Fruit fly (Drosophila melanogaster): ENCODE data around the gene Cpr65Aw.

Gene Cpr65Aw

DNA sequence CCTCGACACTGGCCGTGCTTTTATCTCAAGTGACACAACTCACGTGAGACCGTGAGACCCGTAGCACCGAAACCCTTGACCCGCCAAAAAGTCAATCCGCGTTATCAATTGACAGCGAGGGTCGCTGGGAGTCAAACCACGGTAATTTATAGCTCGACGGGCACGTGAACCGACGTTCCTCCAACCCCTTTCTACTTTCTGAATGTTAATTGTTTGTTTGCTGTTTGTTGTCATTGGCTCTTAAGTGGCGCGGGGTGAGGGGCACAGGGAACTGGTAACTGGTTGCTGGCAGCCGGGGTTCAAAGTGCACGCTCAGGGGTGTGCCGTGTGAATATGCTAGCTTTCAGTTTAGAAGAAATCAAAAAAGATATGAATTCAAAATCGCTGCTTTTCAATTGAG, 35.5 kb downstream of the Cpr65Aw start:
- no peak for TF ChIP-seq CG31627 (GFP tag; optimal IDR thresholded peaks at IDR 0.05)
- TF ChIP-seq CG8319 (GFP tag; optimal IDR thresholded peaks at IDR 0.05): no peak
- no peak for TF ChIP-seq CG16779 (tag; optimal IDR thresholded peaks at IDR 0.05)
- TF ChIP-seq OdsH (GFP tag; optimal IDR thresholded peaks at IDR 0.05): no peak
- peak; percentile 49 for TF ChIP-seq fkh (GFP tag; optimal IDR thresholded peaks at IDR 0.05)

- TF ChIP-seq CG31627 (GFP tag; optimal IDR thresholded peaks at IDR 0.05): no peak
- no peak for TF ChIP-seq fd85E (GFP tag; optimal IDR thresholded peaks at IDR 0.05)
- no peak for TF ChIP-seq CG34406 (GFP tag; optimal IDR thresholded peaks at IDR 0.05)
- no peak for TF ChIP-seq vri (GFP tag; optimal IDR thresholded peaks at IDR 0.05)
- TF ChIP-seq CG7368 (GFP tag; optimal IDR thresholded peaks at IDR 0.05): no peak
- TF ChIP-seq CG11902 (GFP tag; optimal IDR thresholded peaks at IDR 0.05): no peak
- TF ChIP-seq achi (GFP tag; optimal IDR thresholded peaks at IDR 0.05): no peak
- no peak for TF ChIP-seq Sox15 (GFP tag; optimal IDR thresholded peaks at IDR 0.05)
- TF ChIP-seq CG8119 (GFP tag; IDR thresholded peaks at IDR 0.05): no peak
- no peak for TF ChIP-seq Hr38 (GFP tag; optimal IDR thresholded peaks at IDR 0.05)
- TF ChIP-seq Blimp-1 (GFP tag; optimal IDR thresholded peaks at IDR 0.05): no peak
- no peak for TF ChIP-seq CG3032 (tag; optimal IDR thresholded peaks at IDR 0.05)
- TF ChIP-seq svp (GFP tag): no peak
- TF ChIP-seq Sox102F (GFP tag; optimal IDR thresholded peaks at IDR 0.05): no peak
- TF ChIP-seq dac (GFP tag; optimal IDR thresholded peaks at IDR 0.05): no peak
- no peak for TF ChIP-seq Eip78C (GFP tag)
Observed at dm6 chr3L:6105435-6105834, 36.8 kb downstream of the Cpr65Aw start.

- TF ChIP-seq Met (GFP tag; optimal IDR thresholded peaks at IDR 0.05) (no peak), CG6276 (GFP tag; optimal IDR thresholded peaks at IDR 0.05) (no peak), CG11294 (GFP tag; IDR thresholded peaks at IDR 0.05) (no peak), CG3032 (tag; optimal IDR thresholded peaks at IDR 0.05) (no peak)
Observed at dm6 chr3L:6104551-6104950, 37.7 kb downstream of the Cpr65Aw start.

dm6 chr3L:6103658-6104057, 38.6 kb downstream of the Cpr65Aw start:
- TF ChIP-seq CG6854 (GFP tag; optimal IDR thresholded peaks at IDR 0.05): no peak
- no peak for TF ChIP-seq CG11762 (GFP tag; optimal IDR thresholded peaks at IDR 0.05; ENCODE audit: insufficient read depth)
- no peak for TF ChIP-seq Sox102F (GFP tag; optimal IDR thresholded peaks at IDR 0.05)
- TF ChIP-seq OdsH (GFP tag; optimal IDR thresholded peaks at IDR 0.05): no peak
- TF ChIP-seq fd59A (GFP tag; optimal IDR thresholded peaks at IDR 0.05): no peak
- no peak for TF ChIP-seq CG8319 (GFP tag; optimal IDR thresholded peaks at IDR 0.05)
- TF ChIP-seq Met (GFP tag; optimal IDR thresholded peaks at IDR 0.05): no peak
- no peak for TF ChIP-seq fd85E (GFP tag; optimal IDR thresholded peaks at IDR 0.05)
- TF ChIP-seq CG15336 (GFP tag; IDR thresholded peaks at IDR 0.05): no peak
- TF ChIP-seq Smox (GFP tag; optimal IDR thresholded peaks at IDR 0.05): no peak
- TF ChIP-seq Hr38 (GFP tag; optimal IDR thresholded peaks at IDR 0.05): no peak
- TF ChIP-seq topi (GFP tag; optimal IDR thresholded peaks at IDR 0.05): no peak
- TF ChIP-seq CG8632 (GFP tag; optimal IDR thresholded peaks at IDR 0.05): no peak

dm6 chr3L:6097270-6097669, 44.9 kb downstream of the Cpr65Aw start, which contains the start of gene Ets65A:
Ets65A (plus strand) TSS chr3L:6097617.
- TF ChIP-seq CG34406 (GFP tag; optimal IDR thresholded peaks at IDR 0.05) (no peak), CG7368 (GFP tag; optimal IDR thresholded peaks at IDR 0.05) (peak; percentile 53)

dm6 chr3L:6094697-6095096, 47.5 kb downstream of the Cpr65Aw start, which contains the start of the genes CG10467 and loj:
CG10467 (minus strand) TSS chr3L:6094747.
loj (plus strand) TSS chr3L:6094987.
- TF ChIP-seq CG6854 (GFP tag; optimal IDR thresholded peaks at IDR 0.05) (no peak), Blimp-1 (GFP tag; optimal IDR thresholded peaks at IDR 0.05) (peak; percentile 65), Smox (GFP tag; optimal IDR thresholded peaks at IDR 0.05) (peak; percentile 85), CG6163 (GFP tag; IDR thresholded peaks at IDR 0.05) (peak; percentile 94), CG1621 (tag; optimal IDR thresholded peaks at IDR 0.05) (peak; percentile 76), CG3919 (GFP tag; optimal IDR thresholded peaks at IDR 0.05) (peak; percentile 91), CG3032 (tag; optimal IDR thresholded peaks at IDR 0.05) (peak; percentile 92), CG6808 (GFP tag; optimal IDR thresholded peaks at IDR 0.05) (peak; percentile 75), vri (GFP tag; optimal IDR thresholded peaks at IDR 0.05) (peak; percentile 68), svp (GFP tag) (peak; percentile 88), salr (GFP tag; optimal IDR thresholded peaks at IDR 0.05) (peak; percentile 74 to 83), Hr4 (GFP tag; optimal IDR thresholded peaks at IDR 0.05) (peak; percentile 90), fkh (GFP tag; optimal IDR thresholded peaks at IDR 0.05) (peak; percentile 83), CG32006 (GFP tag; optimal IDR thresholded peaks at IDR 0.05) (peak; percentile 92), Met (GFP tag; optimal IDR thresholded peaks at IDR 0.05) (peak; percentile 87), Eip78C (GFP tag) (peak; percentile 94), CG34406 (GFP tag; optimal IDR thresholded peaks at IDR 0.05) (peak; percentile 90), spab (GFP tag; optimal IDR thresholded peaks at IDR 0.05) (peak; percentile 68), Eip75B (GFP tag; optimal IDR thresholded peaks at IDR 0.05) (peak; percentile 65), dsx (GFP tag; optimal IDR thresholded peaks at IDR 0.05; ENCODE audit: poor library complexity, severe bottlenecking) (peak; percentile 82), CG9139 (GFP tag; optimal IDR thresholded peaks at IDR 0.05) (peak; percentile 22)
